Fruit fly (Drosophila melanogaster) whole organism, wandering third instar larva: ENCODE results near the gene Jhbp16.
A peak's percentile ranks its signal among the peaks of the same experiment; 100 is the strongest.

Source experiments
- Abd-B ChIP-seq: fragments of >200 bp; optimal IDR thresholded peaks from 2 replicates; lab custom pipeline; 2017; ENCODE audit warnings: missing biosample characterization, missing genetic modification characterization
- CG32264 ChIP-seq: fragments of 200-800 bp; sonication (Bioruptor generic); optimal IDR thresholded peaks from 2 replicates; lab custom pipeline; 2016; ENCODE audit warnings: missing biosample characterization, missing genetic modification characterization
- CG9705 ChIP-seq: fragments of 200-800 bp; sonication (Bioruptor generic); optimal IDR thresholded peaks from 2 replicates; lab custom pipeline; 2018; ENCODE audit warnings: missing biosample characterization, mild to moderate bottlenecking, missing genetic modification characterization
- CrebA ChIP-seq: fragments of 200-800 bp; sonication (Bioruptor generic); optimal IDR thresholded peaks from 2 replicates; lab custom pipeline; 2016; ENCODE audit warnings: missing biosample characterization, mild to moderate bottlenecking, missing genetic modification characterization, borderline replicate concordance
- Dfd ChIP-seq: fragments of >200 bp; optimal IDR thresholded peaks from 2 replicates; lab custom pipeline; 2017; ENCODE audit warnings: missing biosample characterization, missing genetic modification characterization
- Dif ChIP-seq: fragments of 200-275, 200-300 bp; sonication (Bioruptor generic); optimal IDR thresholded peaks from 2 replicates; lab custom pipeline; 2018; ENCODE audit warnings: missing biosample characterization, missing genetic modification characterization; ENCODE audit not compliant: partially characterized antibody
- GATAd ChIP-seq: sonication (Bioruptor generic); optimal IDR thresholded peaks from 2 replicates; lab custom pipeline; 2016; ENCODE audit warnings: missing biosample characterization, missing genetic modification characterization
- HLH106 ChIP-seq: fragments of 200-800 bp; optimal IDR thresholded peaks from 3 replicates; lab custom pipeline; 2019; ENCODE audit warnings: missing biosample characterization, mild to moderate bottlenecking, missing genetic modification characterization, moderate library complexity
- Hnf4 ChIP-seq: fragments of 200-800 bp; sonication (Bioruptor generic); optimal IDR thresholded peaks from 2 replicates; lab custom pipeline; 2016; ENCODE audit warnings: missing biosample characterization, mild to moderate bottlenecking, missing genetic modification characterization
- Hr78 ChIP-seq: fragments of >200 bp; optimal IDR thresholded peaks from 2 replicates; lab custom pipeline; 2017; ENCODE audit warnings: missing biosample characterization, missing genetic modification characterization
- Hr83 ChIP-seq: fragments of 200-300 bp; sonication (Bioruptor generic); optimal IDR thresholded peaks from 2 replicates; lab custom pipeline; 2016; ENCODE audit warnings: missing biosample characterization, mild to moderate bottlenecking, missing genetic modification characterization, moderate library complexity; ENCODE audit not compliant: poor library complexity, severe bottlenecking
- Jra ChIP-seq: sonication (Bioruptor generic); optimal IDR thresholded peaks from 2 replicates; lab custom pipeline; 2016; ENCODE audit warnings: missing biosample characterization, missing genetic modification characterization
- Mio ChIP-seq: sonication (Bioruptor generic); optimal IDR thresholded peaks from 2 replicates; lab custom pipeline; 2016; ENCODE audit warnings: missing biosample characterization, missing genetic modification characterization
- Myc ChIP-seq: fragments of >200 bp; optimal IDR thresholded peaks from 2 replicates; lab custom pipeline; 2017
- N ChIP-seq: fragments of >200 bp; optimal IDR thresholded peaks from 2 replicates; lab custom pipeline; 2018; ENCODE audit warnings: missing biosample characterization, missing external identifiers, missing genetic modification characterization
- OdsH ChIP-seq: fragments of 200-800 bp; sonication (Bioruptor generic); optimal IDR thresholded peaks from 2 replicates; lab custom pipeline; 2016; ENCODE audit warnings: missing biosample characterization, mild to moderate bottlenecking, missing genetic modification characterization
- Rel ChIP-seq, 2 experiments: fragments of 200-800 bp; sonication (Bioruptor generic) in 1 of 2; optimal IDR thresholded peaks; 2 replicates in 1 of 2; 3 replicates in 1 of 2; lab custom pipeline; 2016 to 2019; ENCODE audit warnings: mild to moderate bottlenecking in 2 of 2, missing biosample characterization in 2 of 2, missing genetic modification characterization in 2 of 2, moderate library complexity in 1 of 2
- Sp1 ChIP-seq: fragments of 200-800 bp; sonication (Bioruptor generic); optimal IDR thresholded peaks from 3 replicates; lab custom pipeline; 2019; ENCODE audit warnings: missing biosample characterization, mild to moderate bottlenecking, missing genetic modification characterization, moderate library complexity
- Vsx2 ChIP-seq: fragments of 200-300, 225-300 bp; sonication (Bioruptor generic); optimal IDR thresholded peaks from 2 replicates; lab custom pipeline; 2018; ENCODE audit warnings: missing biosample characterization, missing genetic modification characterization; ENCODE audit not compliant: partially characterized antibody
- br ChIP-seq: fragments of 200-800 bp; sonication (Bioruptor generic); optimal IDR thresholded peaks from 2 replicates; lab custom pipeline; 2016; ENCODE audit warnings: missing biosample characterization, missing genetic modification characterization
- brk ChIP-seq: fragments of 200-800 bp; sonication (Bioruptor generic); optimal IDR thresholded peaks from 2 replicates; lab custom pipeline; 2016; ENCODE audit warnings: missing biosample characterization, mild to moderate bottlenecking, missing genetic modification characterization
- dl ChIP-seq, 2 experiments: fragments of 175-275, 200-275 bp in 1 of 2; fragments of 200-275 bp in 1 of 2; sonication (Bioruptor generic); optimal IDR thresholded peaks; lab custom pipeline; 2018; ENCODE audit warnings: mild to moderate bottlenecking in 2 of 2, missing biosample characterization in 2 of 2, missing genetic modification characterization in 2 of 2, moderate library complexity in 2 of 2; ENCODE audit not compliant: partially characterized antibody in 2 of 2, insufficient read depth in 1 of 2
- dmrt93B ChIP-seq: fragments of 200-800 bp; sonication (Bioruptor generic); optimal IDR thresholded peaks from 2 replicates; lab custom pipeline; 2018; ENCODE audit warnings: missing biosample characterization, mild to moderate bottlenecking, missing genetic modification characterization
- dsf ChIP-seq: sonication (Bioruptor generic); optimal IDR thresholded peaks from 2 replicates; lab custom pipeline; 2016; ENCODE audit warnings: missing biosample characterization, missing genetic modification characterization, borderline replicate concordance
- ey ChIP-seq: fragments of 200-800 bp; sonication (Bioruptor generic); optimal IDR thresholded peaks from 2 replicates; lab custom pipeline; 2016; ENCODE audit warnings: missing biosample characterization, missing genetic modification characterization
- foxo ChIP-seq, 2 experiments: fragments of 200-800 bp; sonication (Bioruptor generic); optimal IDR thresholded peaks; 2 replicates in 1 of 2; 3 replicates in 1 of 2; lab custom pipeline; 2016 to 2017; ENCODE audit warnings: missing biosample characterization in 2 of 2, missing genetic modification characterization in 2 of 2
- fru ChIP-seq: fragments of 200-800 bp; sonication (Bioruptor generic); optimal IDR thresholded peaks from 3 replicates; lab custom pipeline; 2016; ENCODE audit warnings: missing biosample characterization, mild to moderate bottlenecking, missing genetic modification characterization
- h ChIP-seq: fragments of 200-800 bp; sonication (Bioruptor generic); optimal IDR thresholded peaks from 3 replicates; lab custom pipeline; 2016; ENCODE audit warnings: missing biosample characterization, mild to moderate bottlenecking, missing genetic modification characterization
- jim ChIP-seq: fragments of 175-275, 200-325 bp; sonication (Bioruptor generic); optimal IDR thresholded peaks from 2 replicates; lab custom pipeline; 2016; ENCODE audit warnings: missing biosample characterization, mild to moderate bottlenecking, missing genetic modification characterization
- lola ChIP-seq: fragments of >200 bp; optimal IDR thresholded peaks from 2 replicates; lab custom pipeline; 2017; ENCODE audit warnings: missing biosample characterization, missing genetic modification characterization
- pan ChIP-seq: fragments of >200 bp; optimal IDR thresholded peaks from 2 replicates; lab custom pipeline; 2017
- psq ChIP-seq: fragments of 200-800 bp; sonication (Bioruptor generic); optimal IDR thresholded peaks from 3 replicates; lab custom pipeline; 2017; ENCODE audit warnings: missing biosample characterization, mild to moderate bottlenecking, missing genetic modification characterization, moderate library complexity
- rgr ChIP-seq: fragments of 200-800 bp; sonication (Bioruptor generic); optimal IDR thresholded peaks from 3 replicates; lab custom pipeline; 2016; ENCODE audit warnings: missing biosample characterization, mild to moderate bottlenecking, missing genetic modification characterization
- sage ChIP-seq: fragments of 200-800 bp; sonication (Bioruptor generic); optimal IDR thresholded peaks from 2 replicates; lab custom pipeline; 2016; ENCODE audit warnings: missing biosample characterization, mild to moderate bottlenecking, missing genetic modification characterization
- sv ChIP-seq: fragments of 200-800 bp; sonication (Bioruptor generic); optimal IDR thresholded peaks from 3 replicates; lab custom pipeline; 2016; ENCODE audit warnings: missing biosample characterization, missing genetic modification characterization
- tai ChIP-seq: sonication (Bioruptor generic); optimal IDR thresholded peaks from 2 replicates; lab custom pipeline; 2016; ENCODE audit warnings: missing biosample characterization, missing genetic modification characterization
- usp ChIP-seq: fragments of >200 bp; optimal IDR thresholded peaks from 2 replicates; lab custom pipeline; 2017; ENCODE audit warnings: missing biosample characterization, missing genetic modification characterization
- woc ChIP-seq: sonication (Bioruptor generic); optimal IDR thresholded peaks from 2 replicates; lab custom pipeline; 2016; ENCODE audit warnings: missing biosample characterization, mild to moderate bottlenecking, missing genetic modification characterization

Gene Jhbp16

dm6 chr3R:21649053-21649821, 15.0 kb upstream of the Jhbp16 start:
- TF ChIP-seq brk (GFP tag; lab: Kevin White, UChicago) = peak; percentile 32
- TF ChIP-seq usp = no peak
- no peak for TF ChIP-seq Hr83
- TF ChIP-seq GATAd = no peak
- no peak for TF ChIP-seq Hnf4
- TF ChIP-seq fru (GFP tag; lab: Kevin White, UChicago) = no peak
- peak; percentile 85 for TF ChIP-seq Sp1 (GFP tag; lab: Kevin White, UChicago)
- TF ChIP-seq Mio (GFP tag; lab: Kevin White, UChicago) = no peak
- TF ChIP-seq h (GFP tag; lab: Kevin White, UChicago) = peak; percentile 35
- TF ChIP-seq psq (GFP tag; lab: Kevin White, UChicago) = peak; percentile 61
- peak; percentile 69 for TF ChIP-seq dmrt93B (GFP tag; lab: Kevin White, UChicago)
- no peak for TF ChIP-seq sage (GFP tag; lab: Kevin White, UChicago)
- peak; percentile 17 for TF ChIP-seq CrebA (GFP tag; lab: Kevin White, UChicago)
- TF ChIP-seq CG9705 = no peak
- peak in 1 of 2 experiments; percentile 49 for TF ChIP-seq foxo (GFP tag; optimal IDR thresholded peaks at IDR 0.05; lab: Kevin White, UChicago)
- no peak for TF ChIP-seq woc (GFP tag; lab: Kevin White, UChicago)
- peak; percentile 48 for TF ChIP-seq OdsH
- TF ChIP-seq Jra (GFP tag; lab: Kevin White, UChicago) = no peak
- TF ChIP-seq Dif = no peak
- peak; percentile 28 for TF ChIP-seq Rel (GFP tag; optimal IDR thresholded peaks at IDR 0.05; lab: Kevin White, UChicago)
- peak; percentile 94 for TF ChIP-seq Rel (tag; optimal IDR thresholded peaks at IDR 0.05; lab: Kevin White, UChicago)
- peak; percentile 45 for TF ChIP-seq rgr (GFP tag; lab: Kevin White, UChicago)
- peak; percentile 85 for TF ChIP-seq HLH106
- TF ChIP-seq pan (lab: Kevin White, UChicago) = peak; percentile 39
- TF ChIP-seq Hr78 (GFP tag; lab: Kevin White, UChicago) = no peak
- TF ChIP-seq ey (GFP tag; lab: Kevin White, UChicago) = no peak
- TF ChIP-seq N = no peak
- no peak for TF ChIP-seq jim
- TF ChIP-seq Vsx2 (GFP tag; lab: Kevin White, UChicago) = no peak
- no peak for TF ChIP-seq br (GFP tag; lab: Kevin White, UChicago)

- peak; percentile 34 for TF ChIP-seq psq (GFP tag; lab: Kevin White, UChicago)
- TF ChIP-seq h (GFP tag; lab: Kevin White, UChicago) = peak; percentile 61
- TF ChIP-seq CrebA (GFP tag; lab: Kevin White, UChicago) = peak; percentile 15
- TF ChIP-seq rgr (GFP tag; lab: Kevin White, UChicago) = peak; percentile 53
- no peak for TF ChIP-seq tai (GFP tag; lab: Kevin White, UChicago)
- no peak for TF ChIP-seq sv
- TF ChIP-seq Hr83 = peak; percentile 57
- no peak for TF ChIP-seq Dif
- peak; percentile 71 for TF ChIP-seq Sp1 (GFP tag; lab: Kevin White, UChicago)
- no peak for TF ChIP-seq Mio (GFP tag; lab: Kevin White, UChicago)
- TF ChIP-seq sage (GFP tag; lab: Kevin White, UChicago) = peak; percentile 18
- peak; percentile 64 for TF ChIP-seq fru (GFP tag; lab: Kevin White, UChicago)
- no peak for TF ChIP-seq CG32264 (GFP tag; lab: Kevin White, UChicago)
- TF ChIP-seq lola (GFP tag; lab: Kevin White, UChicago) = no peak
- TF ChIP-seq pan (lab: Kevin White, UChicago) = no peak
- TF ChIP-seq Dfd = no peak
- peak; percentile 72 for TF ChIP-seq HLH106
- TF ChIP-seq br (GFP tag; lab: Kevin White, UChicago) = no peak
- TF ChIP-seq Vsx2 (GFP tag; lab: Kevin White, UChicago) = peak; percentile 18
- TF ChIP-seq Hr78 (GFP tag; lab: Kevin White, UChicago) = no peak
- no peak for TF ChIP-seq Jra (GFP tag; lab: Kevin White, UChicago)
- no peak for TF ChIP-seq Myc (lab: Kevin White, UChicago)
- peak in 1 of 2 experiments; percentile 37 for TF ChIP-seq dl (GFP tag; optimal IDR thresholded peaks at IDR 0.05; lab: Kevin White, UChicago; ENCODE audit: insufficient read depth in 1 of 2, partially characterized antibody in 2 of 2)
- peak; percentile 66 for TF ChIP-seq dmrt93B (GFP tag; lab: Kevin White, UChicago)
- peak in 1 of 2 experiments; percentile 71 for TF ChIP-seq foxo (GFP tag; optimal IDR thresholded peaks at IDR 0.05; lab: Kevin White, UChicago)
- no peak for TF ChIP-seq usp
- no peak for TF ChIP-seq dsf (GFP tag; lab: Kevin White, UChicago)
- TF ChIP-seq ey (GFP tag; lab: Kevin White, UChicago) = peak; percentile 49
- TF ChIP-seq CG9705 = peak; percentile 23
- no peak for TF ChIP-seq N
- TF ChIP-seq brk (GFP tag; lab: Kevin White, UChicago) = no peak
- TF ChIP-seq Rel (GFP tag; optimal IDR thresholded peaks at IDR 0.05; lab: Kevin White, UChicago) = no peak
- TF ChIP-seq Rel (tag; optimal IDR thresholded peaks at IDR 0.05; lab: Kevin White, UChicago) = peak; percentile 53
- peak; percentile 28 for TF ChIP-seq GATAd
- no peak for TF ChIP-seq Hnf4
- TF ChIP-seq OdsH = peak; percentile 74
- peak; percentile 18 for TF ChIP-seq jim
- peak; percentile 40 for TF ChIP-seq woc (GFP tag; lab: Kevin White, UChicago)
- TF ChIP-seq Abd-B (GFP tag; lab: Kevin White, UChicago) = no peak
These were observed 14.2 kb upstream of the Jhbp16 start for dm6 chr3R:21649823-21650499.
